Worm (Caenorhabditis elegans): ENCODE results near the gene mltn-1.

The mltn-1 gene

ce11 chrII:13183228-13183755 is 38.3 kb upstream of the mltn-1 start, which contains the start of the genes W09H1.4 and his-73:
TSS of gene W09H1.4 (plus strand) at chrII:13183528.
TSS of gene his-73 (plus strand) at chrII:13183705.
- TF ChIP-seq rnt-1 (tag; optimal IDR thresholded peaks at IDR 0.05) (no peak), mef-2 (tag; optimal IDR thresholded peaks at IDR 0.05) (no peak), Y116A8C.19 (tag; optimal IDR thresholded peaks at IDR 0.05; ENCODE audit: borderline replicate concordance) (no peak)

- no peak for TF ChIP-seq ceh-63 (GFP tag; optimal IDR thresholded peaks at IDR 0.05)
- no peak for TF ChIP-seq ama-1 (optimal IDR thresholded peaks at IDR 0.05)
- TF ChIP-seq fkh-8 (tag; optimal IDR thresholded peaks at IDR 0.05) = peak; percentile 25
- no peak for TF ChIP-seq lin-13 (GFP tag; optimal IDR thresholded peaks at IDR 0.05)
Observed at ce11 chrII:13181465-13181864, 36.4 kb upstream of the mltn-1 start, which contains the start of gene W09H1.1. TSS of gene W09H1.1 (minus strand) at chrII:13181565.

ce11 chrII:13174435-13174834 is 29.4 kb upstream of the mltn-1 start:
- TF ChIP-seq blmp-1 (tag; optimal IDR thresholded peaks at IDR 0.05) (peak; percentile 25), mef-2 (tag; optimal IDR thresholded peaks at IDR 0.05) (no peak), lin-39 (tag; optimal IDR thresholded peaks at IDR 0.05) (no peak)

ce11 chrII:13170696-13171095 is 25.7 kb upstream of the mltn-1 start:
- TF ChIP-seq swsn-7 (tag; optimal IDR thresholded peaks at IDR 0.05) (no peak), snu-23 (GFP tag; optimal IDR thresholded peaks at IDR 0.05) (no peak), nhr-76 (tag; optimal IDR thresholded peaks at IDR 0.05) (no peak), blmp-1 (tag; optimal IDR thresholded peaks at IDR 0.05) (peak; percentile 10), fkh-10 (GFP tag; optimal IDR thresholded peaks at IDR 0.05) (no peak), lin-15B (tag; optimal IDR thresholded peaks at IDR 0.05) (no peak)

- TF ChIP-seq vab-15 (tag; optimal IDR thresholded peaks at IDR 0.05) = no peak
- no peak for TF ChIP-seq lir-3 (tag; optimal IDR thresholded peaks at IDR 0.05; ENCODE audit: poor library complexity)
- TF ChIP-seq mdl-1 (tag; optimal IDR thresholded peaks at IDR 0.05) = no peak
- TF ChIP-seq nhr-12 (tag; optimal IDR thresholded peaks at IDR 0.05) = no peak
- TF ChIP-seq nhr-20 (tag; optimal IDR thresholded peaks at IDR 0.05) = no peak
- TF ChIP-seq efl-1 (optimal IDR thresholded peaks at IDR 0.05) = no peak
- TF ChIP-seq efl-1 (GFP tag; optimal IDR thresholded peaks at IDR 0.05 in 1 of 2) = peak in 1 of 2 experiments; percentile 71
- TF ChIP-seq aha-1 (tag; optimal IDR thresholded peaks at IDR 0.05) = no peak
- TF ChIP-seq tbx-2 (tag; optimal IDR thresholded peaks at IDR 0.05) = no peak
- TF ChIP-seq egl-27 (tag; optimal IDR thresholded peaks at IDR 0.05) = no peak
- TF ChIP-seq lsy-2 (tag; optimal IDR thresholded peaks at IDR 0.05) = no peak
- TF ChIP-seq tlp-1 (tag; optimal IDR thresholded peaks at IDR 0.05) = no peak
- no peak for TF ChIP-seq nhr-47 (tag; optimal IDR thresholded peaks at IDR 0.05)
- no peak for TF ChIP-seq zip-4 (GFP tag; optimal IDR thresholded peaks at IDR 0.05)
- TF ChIP-seq blmp-1 (tag; optimal IDR thresholded peaks at IDR 0.05) = peak; percentile 98
- no peak for TF ChIP-seq swsn-7 (tag; optimal IDR thresholded peaks at IDR 0.05)
- TF ChIP-seq ceh-63 (GFP tag; optimal IDR thresholded peaks at IDR 0.05) = no peak
Observed at ce11 chrII:13167493-13167892, 22.5 kb upstream of the mltn-1 start.

- no peak for TF ChIP-seq ceh-8 (GFP tag; optimal IDR thresholded peaks at IDR 0.05)
- no peak for TF ChIP-seq hlh-4 (tag; optimal IDR thresholded peaks at IDR 0.05)
- no peak for TF ChIP-seq nhr-28 (tag; optimal IDR thresholded peaks at IDR 0.05)
- TF ChIP-seq nhr-20 (tag; optimal IDR thresholded peaks at IDR 0.05) = peak; percentile 30
- TF ChIP-seq sox-4 (tag; optimal IDR thresholded peaks at IDR 0.05) = no peak
- TF ChIP-seq fos-1 (tag; optimal IDR thresholded peaks at IDR 0.05) = no peak
- TF ChIP-seq unc-30 (tag; optimal IDR thresholded peaks at IDR 0.05) = no peak
- TF ChIP-seq elt-2 (tag; optimal IDR thresholded peaks at IDR 0.05) = peak; percentile 22
- TF ChIP-seq unc-98 (GFP tag; IDR thresholded peaks at IDR 0.05) = no peak
- no peak for TF ChIP-seq C34B4.2 (tag; optimal IDR thresholded peaks at IDR 0.05)
- no peak for TF ChIP-seq lin-39 (tag; optimal IDR thresholded peaks at IDR 0.05)
- no peak for TF ChIP-seq pag-3 (tag; optimal IDR thresholded peaks at IDR 0.05; ENCODE audit: borderline replicate concordance, insufficient read depth)
- TF ChIP-seq ztf-11 (tag; optimal IDR thresholded peaks at IDR 0.05) = no peak
- no peak for TF ChIP-seq tlp-1 (tag; optimal IDR thresholded peaks at IDR 0.05)
- no peak for TF ChIP-seq xbp-1 (tag; optimal IDR thresholded peaks at IDR 0.05)
- no peak for TF ChIP-seq mep-1 (tag; optimal IDR thresholded peaks at IDR 0.05)
- TF ChIP-seq unc-86 (tag; optimal IDR thresholded peaks at IDR 0.05) = no peak
- TF ChIP-seq lin-35 (GFP tag; optimal IDR thresholded peaks at IDR 0.05) = peak in 1 of 2 experiments; percentile 61
- TF ChIP-seq nhr-76 (tag; optimal IDR thresholded peaks at IDR 0.05) = no peak
Observed at ce11 chrII:13165683-13166259, 20.7 kb upstream of the mltn-1 start, which contains the start of gene moe-3. TSS of gene moe-3 (minus strand) at chrII:13165733.

All from whole organism, L1 larva.